Fruit fly (Drosophila melanogaster) whole organism, embryonic: ENCODE measurements around the gene RNF220.
A peak's percentile ranks its signal among the peaks of the same experiment; 100 is the strongest.

Source experiments
- Bgb ChIP-seq: fragments of 200-800 bp; sonication (Bioruptor generic); IDR thresholded peaks from 2 replicates; pipeline ENCODE4 v1.3.6; 2022; ENCODE audit warnings: missing biosample characterization, missing genetic modification characterization; ENCODE audit not compliant: partially characterized antibody
- CG10654 ChIP-seq: fragments of 200-800 bp; sonication (Bioruptor generic); optimal IDR thresholded peaks from 2 replicates; lab custom pipeline; 2016; ENCODE audit warnings: missing biosample characterization, missing genetic modification characterization
- CG10979 ChIP-seq: fragments of 200-800 bp; sonication (Bioruptor generic); optimal IDR thresholded peaks from 2 replicates; lab custom pipeline; 2018; ENCODE audit warnings: missing biosample characterization, mild to moderate bottlenecking, missing genetic modification characterization, moderate library complexity
- CG11456 ChIP-seq: fragments of 200-800 bp; sonication (Bioruptor generic); IDR thresholded peaks from 3 replicates; pipeline ENCODE4 v1.3.6; 2022; ENCODE audit warnings: missing biosample characterization, missing genetic modification characterization
- CG12155 ChIP-seq: fragments of 200-800 bp; sonication (Bioruptor generic); optimal IDR thresholded peaks from 3 replicates; lab custom pipeline; 2016; ENCODE audit warnings: missing biosample characterization, missing genetic modification characterization
- CG13624 ChIP-seq: fragments of 200-800 bp; sonication (Bioruptor generic); optimal IDR thresholded peaks from 2 replicates; lab custom pipeline; 2016; ENCODE audit warnings: missing biosample characterization, missing genetic modification characterization
- CG13894 ChIP-seq: fragments of 200-800 bp; sonication (Bioruptor generic); optimal IDR thresholded peaks from 3 replicates; lab custom pipeline; 2018; ENCODE audit warnings: missing biosample characterization, mild to moderate bottlenecking, missing genetic modification characterization, moderate library complexity
- CG14710 ChIP-seq: fragments of 200-800 bp; sonication (Bioruptor generic); optimal IDR thresholded peaks from 3 replicates; lab custom pipeline; 2019; ENCODE audit warnings: missing biosample characterization, mild to moderate bottlenecking, missing genetic modification characterization, moderate library complexity
- CG1602 ChIP-seq: fragments of 200-800 bp; sonication (Bioruptor generic); optimal IDR thresholded peaks from 3 replicates; lab custom pipeline; 2016; ENCODE audit warnings: missing biosample characterization, missing genetic modification characterization
- CG31224 ChIP-seq: fragments of 200-800 bp; sonication (Bioruptor generic); IDR thresholded peaks from 2 replicates; pipeline ENCODE4 v1.3.6; 2022; ENCODE audit warnings: missing biosample characterization, missing genetic modification characterization
- CG3163 ChIP-seq: fragments of 200-800 bp; sonication (Bioruptor generic); optimal IDR thresholded peaks from 3 replicates; lab custom pipeline; 2016; ENCODE audit warnings: missing biosample characterization, missing genetic modification characterization
- CG34224 ChIP-seq: fragments of 200-800 bp; sonication (Bioruptor generic); IDR thresholded peaks from 3 replicates; pipeline ENCODE4 v1.3.6; 2022; ENCODE audit warnings: missing biosample characterization, missing genetic modification characterization; ENCODE audit not compliant: partially characterized antibody
- CG42726 ChIP-seq: fragments of 200-800 bp; sonication (Bioruptor generic); IDR thresholded peaks from 2 replicates; pipeline ENCODE4 v1.3.6; 2022; ENCODE audit warnings: missing biosample characterization, missing genetic modification characterization; ENCODE audit not compliant: partially characterized antibody
- CG43689 ChIP-seq: fragments of 200-800 bp; sonication (Bioruptor generic); IDR thresholded peaks from 2 replicates; pipeline ENCODE4 v1.3.6; 2022; ENCODE audit warnings: missing biosample characterization, missing genetic modification characterization
- CG4820 ChIP-seq: fragments of 200-800 bp; sonication (Bioruptor generic); optimal IDR thresholded peaks from 3 replicates; lab custom pipeline; 2016; ENCODE audit warnings: missing biosample characterization, missing genetic modification characterization
- CG7839 ChIP-seq: fragments of 200-800 bp; sonication (Bioruptor generic); optimal IDR thresholded peaks from 3 replicates; lab custom pipeline; 2018; ENCODE audit warnings: missing biosample characterization, mild to moderate bottlenecking, missing genetic modification characterization, moderate library complexity
- CG8359 ChIP-seq: fragments of 200-800 bp; sonication (Bioruptor generic); optimal IDR thresholded peaks from 2 replicates; lab custom pipeline; 2017; ENCODE audit warnings: missing biosample characterization, mild to moderate bottlenecking, missing genetic modification characterization, borderline replicate concordance
- CG9215 ChIP-seq: fragments of 200-800 bp; sonication (Bioruptor generic); IDR thresholded peaks from 2 replicates; pipeline ENCODE4 v1.3.6; 2022; ENCODE audit warnings: missing biosample characterization, missing genetic modification characterization
- CG9797 ChIP-seq: fragments of 200-800 bp; sonication (Bioruptor generic); optimal IDR thresholded peaks from 3 replicates; lab custom pipeline; 2018; ENCODE audit warnings: missing biosample characterization, mild to moderate bottlenecking, missing genetic modification characterization
- Camta ChIP-seq: fragments of 200-800 bp; sonication (Bioruptor generic); optimal IDR thresholded peaks from 2 replicates; lab custom pipeline; 2016; ENCODE audit warnings: missing biosample characterization, missing genetic modification characterization
- Dek ChIP-seq: fragments of 200-800 bp; sonication (Bioruptor generic); optimal IDR thresholded peaks from 3 replicates; lab custom pipeline; 2019; ENCODE audit warnings: missing biosample characterization, mild to moderate bottlenecking, missing genetic modification characterization, moderate library complexity
- Doc2 ChIP-seq: fragments of 200-800 bp; sonication (Bioruptor generic); IDR thresholded peaks from 2 replicates; pipeline ENCODE4 v1.3.6; 2022; ENCODE audit warnings: missing biosample characterization, missing genetic modification characterization
- ERR ChIP-seq: fragments of 200-800 bp; sonication (Bioruptor generic); optimal IDR thresholded peaks from 2 replicates; lab custom pipeline; 2016; ENCODE audit warnings: missing biosample characterization, missing genetic modification characterization
- Ets65A ChIP-seq: fragments of 200-800 bp; sonication (Bioruptor generic); peaks from one replicate; lab custom pipeline; 2016; ENCODE audit warnings: missing biosample characterization, missing genetic modification characterization
- HLH4C ChIP-seq: fragments of 200-800 bp; sonication (Bioruptor generic); IDR thresholded peaks from 3 replicates; pipeline ENCODE4 v1.3.6; 2022; ENCODE audit warnings: missing biosample characterization, missing genetic modification characterization; ENCODE audit not compliant: partially characterized antibody
- NK7.1 ChIP-seq: fragments of 200-800 bp; sonication (Bioruptor generic); optimal IDR thresholded peaks from 3 replicates; lab custom pipeline; 2016; ENCODE audit warnings: missing biosample characterization, missing genetic modification characterization
- Optix ChIP-seq: fragments of 200-800 bp; sonication (Bioruptor generic); IDR thresholded peaks from 3 replicates; pipeline ENCODE4 v1.3.6; 2022; ENCODE audit warnings: missing biosample characterization, missing genetic modification characterization
- Sox102F ChIP-seq: fragments of 200-800 bp; sonication (Bioruptor generic); optimal IDR thresholded peaks from 2 replicates; lab custom pipeline; 2018; ENCODE audit warnings: missing biosample characterization, mild to moderate bottlenecking, missing genetic modification characterization, moderate library complexity
- Vsx1 ChIP-seq: fragments of 200-800 bp; sonication (Bioruptor generic); optimal IDR thresholded peaks from 2 replicates; lab custom pipeline; 2017; ENCODE audit warnings: missing biosample characterization, mild to moderate bottlenecking, missing genetic modification characterization, missing genetic modification reagents
- bsh ChIP-seq, 2 experiments: fragments of 200-800 bp; sonication (Bioruptor generic); optimal IDR thresholded peaks; 2 replicates each; lab custom pipeline; 2017 to 2018; ENCODE audit warnings: mild to moderate bottlenecking in 2 of 2, missing biosample characterization in 2 of 2, missing genetic modification characterization in 2 of 2, moderate library complexity in 1 of 2
- btn ChIP-seq: fragments of 200-800 bp; sonication (Bioruptor generic); optimal IDR thresholded peaks from 2 replicates; lab custom pipeline; 2016; ENCODE audit warnings: missing biosample characterization, missing genetic modification characterization
- cas ChIP-seq: fragments of 200-800 bp; sonication (Bioruptor generic); IDR thresholded peaks from 2 replicates; pipeline ENCODE4 v1.3.6; 2022; ENCODE audit warnings: missing biosample characterization, missing genetic modification characterization
- caup ChIP-seq: fragments of 200-800 bp; sonication (Bioruptor generic); optimal IDR thresholded peaks from 3 replicates; lab custom pipeline; 2017; ENCODE audit warnings: missing biosample characterization, mild to moderate bottlenecking, missing genetic modification characterization, moderate library complexity; ENCODE audit not compliant: severe bottlenecking
- lab ChIP-seq: fragments of 200-800 bp; sonication (Bioruptor generic); optimal IDR thresholded peaks from 3 replicates; lab custom pipeline; 2017; ENCODE audit warnings: missing biosample characterization, missing genetic modification characterization, mild to moderate bottlenecking, moderate library complexity, missing genetic modification reagents
- mld ChIP-seq: fragments of 200-800 bp; sonication (Bioruptor generic); IDR thresholded peaks from 3 replicates; pipeline ENCODE4 v1.3.6; 2022; ENCODE audit warnings: missing biosample characterization, missing genetic modification characterization; ENCODE audit not compliant: partially characterized antibody
- nau ChIP-seq: fragments of 200-800 bp; sonication (Bioruptor generic); optimal IDR thresholded peaks from 3 replicates; lab custom pipeline; 2017; ENCODE audit warnings: missing biosample characterization, mild to moderate bottlenecking, missing genetic modification characterization, missing genetic modification reagents
- pan ChIP-seq, 4 experiments: fragments of >200 bp in 3 of 4; fragments of 200-800 bp in 1 of 4; sonication (Bioruptor generic) in 1 of 4; optimal IDR thresholded peaks in 3 of 4; IDR thresholded peaks in 1 of 4; 2 replicates each; pipeline versions ENCODE4 v1.3.6 to Lab custom; 2017 to 2022; ENCODE audit warnings: missing biosample characterization in 2 of 4, missing genetic modification characterization in 2 of 4, mixed read lengths in 1 of 4
- ranshi ChIP-seq: fragments of 200-800 bp; sonication (Bioruptor generic); IDR thresholded peaks from 2 replicates; pipeline ENCODE4 v1.3.6; 2022; ENCODE audit warnings: missing biosample characterization, missing genetic modification characterization
- run ChIP-seq: fragments of 200-800 bp; sonication (Bioruptor generic); optimal IDR thresholded peaks from 3 replicates; lab custom pipeline; 2018; ENCODE audit warnings: missing biosample characterization, mild to moderate bottlenecking, missing genetic modification characterization
- slp2 ChIP-seq: fragments of 200-800 bp; sonication (Bioruptor generic); optimal IDR thresholded peaks from 2 replicates; lab custom pipeline; 2016; ENCODE audit warnings: missing biosample characterization, missing genetic modification characterization
- stwl ChIP-seq: fragments of 200-800 bp; sonication (Bioruptor generic); optimal IDR thresholded peaks from 3 replicates; lab custom pipeline; 2018; ENCODE audit warnings: missing biosample characterization, mild to moderate bottlenecking, missing genetic modification characterization, moderate library complexity
- tap ChIP-seq: fragments of 200-800 bp; optimal IDR thresholded peaks from 3 replicates; lab custom pipeline; 2019; ENCODE audit warnings: missing biosample characterization, mild to moderate bottlenecking, missing genetic modification characterization, moderate library complexity
- tgo ChIP-seq: fragments of 200-800 bp; sonication (Bioruptor generic); IDR thresholded peaks from 3 replicates; pipeline ENCODE4 v1.3.6; 2022; ENCODE audit warnings: missing biosample characterization, missing genetic modification characterization
- toy ChIP-seq: fragments of 200-800 bp; sonication (Bioruptor generic); IDR thresholded peaks from 2 replicates; pipeline ENCODE4 v1.3.6; 2022; ENCODE audit warnings: missing biosample characterization, missing genetic modification characterization
- twi ChIP-seq: fragments of 200-800 bp; optimal IDR thresholded peaks from 2 replicates; lab custom pipeline; 2019; ENCODE audit warnings: missing biosample characterization, mild to moderate bottlenecking, missing genetic modification characterization, moderate library complexity
- vfl ChIP-seq: fragments of 200-800 bp; sonication (Bioruptor generic); optimal IDR thresholded peaks from 2 replicates; lab custom pipeline; 2016; ENCODE audit warnings: missing biosample characterization, missing genetic modification characterization
- vnd ChIP-seq: fragments of 200-800 bp; sonication (Bioruptor generic); IDR thresholded peaks from 3 replicates; pipeline ENCODE4 v1.3.6; 2022; ENCODE audit warnings: missing biosample characterization, missing genetic modification characterization; ENCODE audit not compliant: partially characterized antibody
- vvl ChIP-seq: fragments of 200-800 bp; sonication (Bioruptor generic); IDR thresholded peaks from 2 replicates; pipeline ENCODE4 v1.3.6; 2022; ENCODE audit warnings: missing biosample characterization, missing genetic modification characterization
- zfh2 ChIP-seq: fragments of 200-800 bp; sonication (Bioruptor generic); optimal IDR thresholded peaks from 2 replicates; lab custom pipeline; 2016; ENCODE audit warnings: missing biosample characterization, missing genetic modification characterization

Gene RNF220

dm6 chr3R:22750534-22750947, 24.3 kb upstream of the RNF220 start, which contains the start of the genes rumi, CG7029 and Usp12-46 (continued):
- TF ChIP-seq twi (tag; lab: Kevin White, UChicago) (peak; percentile 80), slp2 (peak; percentile 87), CG14710 (peak; percentile 100), pan (optimal IDR thresholded peaks at IDR 0.05; lab: Kevin White, UChicago) (no peak), pan (GFP tag; optimal IDR thresholded peaks at IDR 0.05 in 1 of 2, IDR thresholded peaks at IDR 0.05 in 1 of 2) (peak in 1 of 2 experiments; percentile 88), CG9215 (peak; percentile 77), CG42726 (GFP tag; lab: Robert Waterston, UW) (peak; percentile 44; the same call in 1 of the 2 replicates), Bgb (peak; percentile 72), CG10979 (peak; percentile 81), Vsx1 (no peak), run (tag; lab: Kevin White, UChicago) (peak; percentile 56), stwl (tag; lab: Kevin White, UChicago) (peak; percentile 88), vvl (GFP tag; lab: Robert Waterston, UW) (peak; percentile 94), tgo (GFP tag; lab: Robert Waterston, UW) (peak; percentile 80), cas (GFP tag; lab: Robert Waterston, UW) (peak; percentile 63; the same call in 1 of the 2 replicates), Ets65A (GFP tag; lab: Kevin White, UChicago) (peak; percentile 99), btn (peak; percentile 72), CG12155 (GFP tag; lab: Kevin White, UChicago) (peak; percentile 88), tap (no peak), bsh (GFP tag; optimal IDR thresholded peaks at IDR 0.05; lab: Kevin White, UChicago) (peak in 1 of 2 experiments; percentile 88), CG8359 (peak; percentile 32), ranshi (peak; percentile 99), CG9797 (GFP tag; lab: Kevin White, UChicago) (peak; percentile 41), Doc2 (GFP tag; lab: Robert Waterston, UW) (no peak), CG11456 (GFP tag; lab: Robert Waterston, UW) (peak; percentile 86), Sox102F (peak; percentile 86), Camta (GFP tag; lab: Kevin White, UChicago) (peak; percentile 90), vnd (GFP tag; lab: Robert Waterston, UW) (peak; percentile 66; the same call in 2 of the 3 replicates), CG4820 (GFP tag; lab: Kevin White, UChicago) (peak; percentile 79), HLH4C (GFP tag; lab: Robert Waterston, UW) (peak; percentile 78), Dek (tag; lab: Kevin White, UChicago) (peak; percentile 82), CG1602 (GFP tag; lab: Kevin White, UChicago) (peak; percentile 90), Optix (GFP tag; lab: Robert Waterston, UW) (peak; percentile 81), CG43689 (GFP tag; lab: Robert Waterston, UW) (peak; percentile 52; the same call in 1 of the 2 replicates), vfl (GFP tag; lab: Kevin White, UChicago) (peak; percentile 68), CG13894 (tag; lab: Kevin White, UChicago) (peak; percentile 80), nau (GFP tag; lab: Kevin White, UChicago) (no peak), CG13624 (GFP tag; lab: Kevin White, UChicago) (peak; percentile 89), NK7.1 (GFP tag; lab: Kevin White, UChicago) (peak; percentile 81), CG7839 (peak; percentile 85), CG31224 (GFP tag; lab: Robert Waterston, UW) (peak; percentile 58; the same call in 1 of the 2 replicates), mld (GFP tag; lab: Robert Waterston, UW) (peak; percentile 46; the same call in 1 of the 3 replicates), ERR (peak; percentile 83), zfh2 (GFP tag; lab: Kevin White, UChicago) (peak; percentile 93), CG3163 (peak; percentile 81), CG34224 (peak; percentile 81), caup (peak; percentile 73), toy (GFP tag; lab: Robert Waterston, UW) (peak; percentile 63), lab (GFP tag; lab: Kevin White, UChicago) (peak; percentile 90), CG10654 (GFP tag; lab: Kevin White, UChicago) (peak; percentile 87)
